Fruit fly (Drosophila melanogaster): ENCODE measurements around the gene TpnC73F.

The TpnC73F gene

dm6 chr3L:17004218-17004759 is 41.6 kb upstream of the TpnC73F start (continued):
- peak; percentile 87 for TF ChIP-seq Rfx (GFP tag; IDR thresholded peaks at IDR 0.05)
- TF ChIP-seq B-H2 (GFP tag; optimal IDR thresholded peaks at IDR 0.05) = no peak
- TF ChIP-seq CG7745 (tag; optimal IDR thresholded peaks at IDR 0.05) = no peak
- peak; percentile 72 for TF ChIP-seq CG12071 (GFP tag; optimal IDR thresholded peaks at IDR 0.05)
- TF ChIP-seq Ssrp (tag; optimal IDR thresholded peaks at IDR 0.05) = peak; percentile 85
- TF ChIP-seq CG18619 (GFP tag; optimal IDR thresholded peaks at IDR 0.05) = peak; percentile 88
- TF ChIP-seq pnt (GFP tag; optimal IDR thresholded peaks at IDR 0.05) = peak; percentile 89
- peak; percentile 38 for TF ChIP-seq CG6654 (GFP tag; optimal IDR thresholded peaks at IDR 0.05)
- peak; percentile 71 for TF ChIP-seq CG5245 (GFP tag; optimal IDR thresholded peaks at IDR 0.05)
- peak; percentile 90 for TF ChIP-seq CG12659 (GFP tag; optimal IDR thresholded peaks at IDR 0.05)
- no peak for TF ChIP-seq yki (optimal IDR thresholded peaks at IDR 0.05)
- no peak for TF ChIP-seq prd (optimal IDR thresholded peaks at IDR 0.05)
- TF ChIP-seq prd (GFP tag; IDR thresholded peaks at IDR 0.05) = peak; percentile 90
- peak; percentile 91 for TF ChIP-seq CG8924 (tag; optimal IDR thresholded peaks at IDR 0.05)
- peak; percentile 80 for TF ChIP-seq ttk (GFP tag; IDR thresholded peaks at IDR 0.05)
- TF ChIP-seq vvl (GFP tag; IDR thresholded peaks at IDR 0.05) = peak; percentile 80
- TF ChIP-seq CG10959 (GFP tag; IDR thresholded peaks at IDR 0.05) = peak; percentile 33; the same call in 1 of the 2 replicates
- TF ChIP-seq unpg (GFP tag; optimal IDR thresholded peaks at IDR 0.05) = peak; percentile 88
- peak; percentile 60; the same call in 1 of the 3 replicates for TF ChIP-seq gce (GFP tag; IDR thresholded peaks at IDR 0.05)
- TF ChIP-seq CG4424 (GFP tag; optimal IDR thresholded peaks at IDR 0.05) = peak; percentile 85
- peak; percentile 92 for TF ChIP-seq fd96Cb (tag; optimal IDR thresholded peaks at IDR 0.05)
- peak; percentile 52 for TF ChIP-seq Sry-δ (GFP tag; optimal IDR thresholded peaks at IDR 0.05)
- peak; percentile 19 for TF ChIP-seq MTF-1 (GFP tag; optimal IDR thresholded peaks at IDR 0.05; ENCODE audit: borderline replicate concordance)
- peak; percentile 89 for TF ChIP-seq CG6689 (GFP tag; IDR thresholded peaks at IDR 0.05)
- TF ChIP-seq D19B (GFP tag; optimal IDR thresholded peaks at IDR 0.05) = peak; percentile 72
- peak; percentile 70 for TF ChIP-seq CG1529 (GFP tag; optimal IDR thresholded peaks at IDR 0.05)
- TF ChIP-seq CG15514 (GFP tag; optimal IDR thresholded peaks at IDR 0.05) = peak; percentile 66
- TF ChIP-seq CG18476 (GFP tag; optimal IDR thresholded peaks at IDR 0.05) = peak; percentile 68
- peak; percentile 82 for TF ChIP-seq zfh1 (GFP tag; IDR thresholded peaks at IDR 0.05)
- TF ChIP-seq Fer1 (GFP tag; optimal IDR thresholded peaks at IDR 0.05) = peak; percentile 87
- TF ChIP-seq ERR (GFP tag; optimal IDR thresholded peaks at IDR 0.05) = peak; percentile 74
- TF ChIP-seq Abd-B (GFP tag; optimal IDR thresholded peaks at IDR 0.05) = peak; percentile 88
- peak; percentile 40 for TF ChIP-seq CG13894 (tag; optimal IDR thresholded peaks at IDR 0.05)
- peak; percentile 44; the same call in 1 of the 2 replicates for TF ChIP-seq CG11696 (GFP tag; IDR thresholded peaks at IDR 0.05)
- peak; percentile 89 for TF ChIP-seq CG13624 (GFP tag; optimal IDR thresholded peaks at IDR 0.05)
- TF ChIP-seq al (GFP tag; IDR thresholded peaks at IDR 0.05) = peak; percentile 91
- TF ChIP-seq NK7.1 (GFP tag; optimal IDR thresholded peaks at IDR 0.05) = peak; percentile 82
- TF ChIP-seq az2 (GFP tag; optimal IDR thresholded peaks at IDR 0.05) = peak; percentile 82
- TF ChIP-seq sisA (GFP tag; IDR thresholded peaks at IDR 0.05) = peak; percentile 88
- TF ChIP-seq gsb (GFP tag; IDR thresholded peaks at IDR 0.05) = peak; percentile 79
- TF ChIP-seq cas (GFP tag; IDR thresholded peaks at IDR 0.05) = peak; percentile 56; the same call in 1 of the 2 replicates
- TF ChIP-seq ac (GFP tag; optimal IDR thresholded peaks at IDR 0.05) = no peak
- 0 out of 2 replicates have a peak, but pooled peaks have one; percentile 26 for TF ChIP-seq CG42726 (GFP tag; IDR thresholded peaks at IDR 0.05; ENCODE audit: partially characterized antibody)
- peak; percentile 61 for TF ChIP-seq CG11085 (GFP tag; IDR thresholded peaks at IDR 0.05)
- TF ChIP-seq CG11247 (GFP tag; IDR thresholded peaks at IDR 0.05) = peak; percentile 33; the same call in 1 of the 2 replicates
- TF ChIP-seq cg (GFP tag; optimal IDR thresholded peaks at IDR 0.05) = no peak
- TF ChIP-seq CG30403 (GFP tag; optimal IDR thresholded peaks at IDR 0.05) = peak; percentile 93
- peak; percentile 87 for TF ChIP-seq CG32532 (GFP tag; IDR thresholded peaks at IDR 0.05)
- no peak for TF ChIP-seq Dfd (GFP tag; optimal IDR thresholded peaks at IDR 0.05)
- TF ChIP-seq Ets97D (GFP tag; optimal IDR thresholded peaks at IDR 0.05) = peak; percentile 55
- TF ChIP-seq CG11695 (GFP tag; IDR thresholded peaks at IDR 0.05) = peak; percentile 91
